Worm (Caenorhabditis elegans): ENCODE results near the gene srsx-16.

The srsx-16 gene

DNA sequence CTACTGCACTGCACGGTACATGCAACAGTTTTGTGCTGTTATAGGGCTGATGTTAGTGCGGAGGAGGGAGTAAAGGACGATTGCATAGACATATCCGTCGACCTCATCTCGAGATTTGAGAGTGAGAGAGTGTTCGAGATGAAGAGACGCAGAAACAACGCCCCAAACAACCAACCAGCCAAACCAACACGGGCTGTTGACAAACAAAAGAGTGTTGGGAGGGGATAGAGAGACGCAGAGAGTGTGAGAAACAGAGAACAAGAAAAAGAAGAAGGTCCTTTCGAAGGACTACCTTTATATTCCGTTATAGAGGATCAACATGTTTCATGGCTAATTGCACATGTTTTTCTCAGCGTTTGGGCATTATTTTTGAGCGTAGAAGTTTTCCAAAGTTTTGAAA, 19.2 kb downstream of the srsx-16 start (continued):
- no peak for TF ChIP-seq nhr-41 (GFP tag; IDR thresholded peaks at IDR 0.05)
- no peak for TF ChIP-seq nhr-102 (tag; optimal IDR thresholded peaks at IDR 0.05)
- no peak for TF ChIP-seq R02D3.7 (tag; optimal IDR thresholded peaks at IDR 0.05)
- TF ChIP-seq snpc-1.2 (GFP tag; IDR thresholded peaks at IDR 0.05): peak; percentile 47; the same call in 1 of the 2 replicates
- no peak for TF ChIP-seq duxl-1 (tag; optimal IDR thresholded peaks at IDR 0.05; ENCODE audit: poor library complexity)
- no peak for TF ChIP-seq nhr-237 (tag; optimal IDR thresholded peaks at IDR 0.05)
- no peak for TF ChIP-seq mdt-29 (GFP tag; IDR thresholded peaks at IDR 0.05)
- TF ChIP-seq T26A8.4 (GFP tag; IDR thresholded peaks at IDR 0.05): peak; percentile 34; the same call in 1 of the 2 replicates
- TF ChIP-seq lim-7 (GFP tag; IDR thresholded peaks at IDR 0.05): no peak
- TF ChIP-seq ZK337.2 (GFP tag; IDR thresholded peaks at IDR 0.05): no peak
- peak; percentile 35 for TF ChIP-seq mes-2 (tag; optimal IDR thresholded peaks at IDR 0.05; ENCODE audit: poor library complexity, severe bottlenecking)
- TF ChIP-seq pqm-1 (tag; optimal IDR thresholded peaks at IDR 0.05): no peak
- no peak for TF ChIP-seq madf-5 (GFP tag; IDR thresholded peaks at IDR 0.05)
- no peak for TF ChIP-seq lir-3 (tag; optimal IDR thresholded peaks at IDR 0.05)
- TF ChIP-seq ctbp-1 (GFP tag; IDR thresholded peaks at IDR 0.05): no peak
- no peak for TF ChIP-seq ztf-11 (tag; optimal IDR thresholded peaks at IDR 0.05)
- no peak for TF ChIP-seq nhr-77 (tag; optimal IDR thresholded peaks at IDR 0.05)
- no peak for TF ChIP-seq nhr-76 (tag; optimal IDR thresholded peaks at IDR 0.05)
- TF ChIP-seq egl-43 (GFP tag; IDR thresholded peaks at IDR 0.05): no peak

DNA sequence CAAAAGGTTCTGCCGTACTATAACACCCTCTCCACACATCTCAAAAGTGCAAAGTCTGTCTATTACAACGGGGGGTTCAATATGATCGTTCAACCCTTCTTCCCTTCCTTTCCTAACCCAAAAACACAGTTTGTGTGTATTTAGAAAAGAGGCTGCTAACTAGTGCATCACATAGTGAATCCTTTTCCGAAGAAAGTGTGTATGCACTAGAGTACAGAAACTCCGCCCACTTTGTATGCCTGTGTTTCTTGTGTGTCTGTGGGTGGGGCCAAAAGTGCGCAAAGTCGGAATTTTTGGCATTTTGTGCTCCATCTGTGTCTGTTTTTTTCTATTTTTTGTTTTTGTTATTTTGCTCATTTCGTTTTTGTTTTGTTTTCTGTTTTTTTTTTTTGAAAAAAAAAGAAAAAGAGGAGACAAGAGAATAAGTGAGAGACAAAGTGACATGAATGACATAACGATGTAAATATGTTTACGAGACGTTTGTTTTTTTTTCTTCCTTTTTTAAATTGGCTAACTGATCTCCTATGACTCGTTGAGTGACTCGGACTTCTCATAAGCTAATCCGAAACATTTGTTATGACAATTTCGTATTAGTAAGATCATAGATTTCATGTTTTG, 20.9 kb downstream of the srsx-16 start:
- no peak for TF ChIP-seq daf-19 (GFP tag; conservative IDR thresholded peaks at IDR 0.05)
- TF ChIP-seq daf-16 (GFP tag; optimal IDR thresholded peaks at IDR 0.05): peak in 1 of 2 experiments; percentile 91
- TF ChIP-seq daf-16 (tag; optimal IDR thresholded peaks at IDR 0.05): peak; percentile 26
- no peak for TF ChIP-seq mes-2 (tag; optimal IDR thresholded peaks at IDR 0.05; ENCODE audit: poor library complexity, severe bottlenecking)
- no peak for TF ChIP-seq D1046.2 (GFP tag; IDR thresholded peaks at IDR 0.05)
- TF ChIP-seq rbr-2 (tag; optimal IDR thresholded peaks at IDR 0.05): peak; percentile 26
- TF ChIP-seq nhr-28 (tag; optimal IDR thresholded peaks at IDR 0.05): peak; percentile 71
- TF ChIP-seq dmd-9 (GFP tag; IDR thresholded peaks at IDR 0.05): 0 out of 2 replicates have a peak, but pooled peaks have one; percentile 22
- TF ChIP-seq hif-1 (tag; optimal IDR thresholded peaks at IDR 0.05): peak in 1 of 2 experiments; percentile 0
- no peak for TF ChIP-seq fos-1 (tag; optimal IDR thresholded peaks at IDR 0.05)
- TF ChIP-seq ama-1 (optimal IDR thresholded peaks at IDR 0.05): peak; percentile 45
- TF ChIP-seq ZK546.5 (tag; optimal IDR thresholded peaks at IDR 0.05): no peak

ce11 chrIV:5595567-5595966, 24.0 kb downstream of the srsx-16 start:
- no peak for TF ChIP-seq F26F4.8 (GFP tag; conservative IDR thresholded peaks at IDR 0.05)
- no peak for TF ChIP-seq dmd-6 (GFP tag; IDR thresholded peaks at IDR 0.05)
- TF ChIP-seq ZK546.5 (tag; optimal IDR thresholded peaks at IDR 0.05): no peak
- peak; percentile 23 for TF ChIP-seq hlh-30 (tag; optimal IDR thresholded peaks at IDR 0.05; ENCODE audit: insufficient read depth)
- no peak for TF ChIP-seq pqm-1 (tag; optimal IDR thresholded peaks at IDR 0.05)

DNA sequence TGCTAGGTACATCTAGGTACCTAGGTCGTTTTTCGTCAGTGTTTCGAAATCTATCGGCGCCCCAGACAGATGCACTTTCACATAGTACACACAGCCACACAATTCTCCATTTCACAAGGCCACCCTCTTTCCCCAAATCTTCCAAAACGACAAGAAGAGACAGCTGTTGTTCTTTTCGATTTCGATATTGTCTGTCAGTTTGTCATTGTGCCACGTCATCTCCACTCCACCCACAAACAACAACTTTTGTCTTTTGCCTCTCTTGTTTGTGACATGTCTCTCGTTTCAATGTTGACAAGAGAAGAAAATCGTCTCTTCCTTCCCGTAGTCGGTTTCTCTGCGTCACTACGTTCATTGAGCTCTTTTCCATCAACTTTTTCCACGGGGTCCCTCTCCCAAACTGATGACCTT, 25.7 kb downstream of the srsx-16 start:
- TF ChIP-seq rbr-2 (tag; optimal IDR thresholded peaks at IDR 0.05) (peak; percentile 61), aha-1 (tag) (peak; percentile 88), nhr-11 (tag; optimal IDR thresholded peaks at IDR 0.05) (peak; percentile 92), lsy-2 (tag; optimal IDR thresholded peaks at IDR 0.05) (peak in 1 of 2 experiments; percentile 57), ceh-20 (GFP tag; IDR thresholded peaks at IDR 0.05) (peak; percentile 58; the same call in 1 of the 2 replicates), madf-5 (GFP tag; IDR thresholded peaks at IDR 0.05) (no peak), nhr-28 (tag; optimal IDR thresholded peaks at IDR 0.05) (peak; percentile 62), madf-9 (GFP tag; conservative IDR thresholded peaks at IDR 0.05) (no peak), unc-62 (GFP tag; optimal IDR thresholded peaks at IDR 0.05 in 1 of 2) (peak in 1 of 2 experiments; percentile 100), unc-62 (tag; optimal IDR thresholded peaks at IDR 0.05) (no peak), pha-4 (GFP tag; IDR thresholded peaks at IDR 0.05) (no peak), pha-4 (tag; optimal IDR thresholded peaks at IDR 0.05) (peak; percentile 93), pqm-1 (tag; optimal IDR thresholded peaks at IDR 0.05) (no peak), egl-43 (GFP tag; IDR thresholded peaks at IDR 0.05) (no peak), ceh-28 (tag; optimal IDR thresholded peaks at IDR 0.05) (no peak), ama-1 (optimal IDR thresholded peaks at IDR 0.05) (peak; percentile 16), nhr-76 (tag; optimal IDR thresholded peaks at IDR 0.05) (no peak), mdl-1 (tag; optimal IDR thresholded peaks at IDR 0.05) (peak in 1 of 2 experiments; percentile 78), tra-1 (GFP tag; IDR thresholded peaks at IDR 0.05) (peak; percentile 26; the same call in 1 of the 2 replicates), mes-2 (tag; optimal IDR thresholded peaks at IDR 0.05; ENCODE audit: poor library complexity, severe bottlenecking) (peak; percentile 23), daf-12 (tag; optimal IDR thresholded peaks at IDR 0.05) (no peak)

Data from whole organism, L4 larva.